Fruit fly (Drosophila melanogaster): ENCODE data around the gene CG14664.

DNA sequence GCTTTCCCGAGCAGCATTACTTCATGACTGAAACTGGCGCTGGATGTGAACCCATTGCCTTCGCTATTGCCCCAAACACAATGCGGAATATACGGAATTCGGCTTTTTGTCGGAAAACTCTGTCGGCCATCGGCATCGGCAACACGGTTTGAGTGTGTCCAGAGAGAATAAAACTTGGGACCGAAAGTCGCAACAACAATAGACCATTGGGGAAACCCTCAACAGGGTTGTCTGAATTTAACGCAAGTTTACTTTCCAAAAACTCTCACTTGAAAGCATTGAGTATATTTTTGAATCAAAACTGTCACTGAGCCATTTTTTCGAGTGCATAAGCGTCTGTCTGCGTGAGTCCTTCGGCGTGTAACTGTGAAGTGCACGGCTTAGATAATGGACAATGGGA, 25.6 kb upstream of the CG14664 start:
- TF ChIP-seq woc (GFP tag; optimal IDR thresholded peaks at IDR 0.05) (no peak), Hr83 (GFP tag; optimal IDR thresholded peaks at IDR 0.05; ENCODE audit: poor library complexity, severe bottlenecking) (no peak), sage (GFP tag; optimal IDR thresholded peaks at IDR 0.05) (no peak), fru (GFP tag; optimal IDR thresholded peaks at IDR 0.05) (peak; percentile 58), h (GFP tag; optimal IDR thresholded peaks at IDR 0.05) (peak; percentile 46), usp (GFP tag; optimal IDR thresholded peaks at IDR 0.05) (no peak), pan (optimal IDR thresholded peaks at IDR 0.05) (no peak), sv (GFP tag; optimal IDR thresholded peaks at IDR 0.05) (peak; percentile 28), Dfd (GFP tag; optimal IDR thresholded peaks at IDR 0.05) (no peak), br (GFP tag; optimal IDR thresholded peaks at IDR 0.05) (peak; percentile 23), Rel (GFP tag; optimal IDR thresholded peaks at IDR 0.05) (no peak), Rel (tag; optimal IDR thresholded peaks at IDR 0.05) (no peak), lola (GFP tag; optimal IDR thresholded peaks at IDR 0.05) (no peak)

All from whole organism, wandering third instar larva.